ENCODE assay signal across 2 worm cellular contexts in genomic region chrX:2043224-2043623, ce11.
TF ChIP-seq lines count a peak whose summit lies in the region.

No protein-coding gene starts in this region.

TF ChIP-seq in whole organism, L1 larva, 84 proteins besides CTCF, POLR2A, EP300 and RAD21 (continued from another document):
- peak; percentile 6 for TF ChIP-seq tbx-2 (tag; optimal IDR thresholded peaks at IDR 0.05; lab: Kevin White, UChicago)
- TF ChIP-seq ceh-82 (tag; optimal IDR thresholded peaks at IDR 0.05; lab: Kevin White, UChicago): no peak
- TF ChIP-seq skn-1 (tag; optimal IDR thresholded peaks at IDR 0.05; lab: Kevin White, UChicago): no peak
- peak; percentile 13 for TF ChIP-seq nhr-71 (tag; optimal IDR thresholded peaks at IDR 0.05; lab: Kevin White, UChicago)
- no peak for TF ChIP-seq efl-3 (GFP tag; optimal IDR thresholded peaks at IDR 0.05; lab: Kevin White, UChicago)
- TF ChIP-seq aha-1 (tag; optimal IDR thresholded peaks at IDR 0.05; lab: Kevin White, UChicago): no peak
- no peak for TF ChIP-seq nhr-77 (tag; optimal IDR thresholded peaks at IDR 0.05; lab: Kevin White, UChicago)
- TF ChIP-seq dsc-1 (tag; optimal IDR thresholded peaks at IDR 0.05; lab: Kevin White, UChicago): no peak
- TF ChIP-seq pqm-1 (tag; optimal IDR thresholded peaks at IDR 0.05; lab: Kevin White, UChicago): no peak
- no peak for TF ChIP-seq unc-30 (tag; optimal IDR thresholded peaks at IDR 0.05; lab: Kevin White, UChicago)
- TF ChIP-seq elt-3 (tag; optimal IDR thresholded peaks at IDR 0.05; lab: Kevin White, UChicago): no peak
TF ChIP-seq in whole organism, L1 larva: peak in this region for 3.

TF ChIP-seq in whole organism, mixed stage, embryonic, 35 proteins besides CTCF, POLR2A, EP300 and RAD21 (continued from another document):
- TF ChIP-seq unc-120 (tag; optimal IDR thresholded peaks at IDR 0.05; lab: Kevin White, UChicago; ENCODE audit: poor library complexity, severe bottlenecking): no peak
- TF ChIP-seq pha-4 (tag; optimal IDR thresholded peaks at IDR 0.05; lab: Kevin White, UChicago): no peak
- TF ChIP-seq nhr-28 (tag; optimal IDR thresholded peaks at IDR 0.05; lab: Kevin White, UChicago): no peak
- TF ChIP-seq ceh-39 (tag; optimal IDR thresholded peaks at IDR 0.05; lab: Kevin White, UChicago): no peak
- peak; percentile 84 for TF ChIP-seq mls-2 (tag; optimal IDR thresholded peaks at IDR 0.05; lab: Kevin White, UChicago)
- TF ChIP-seq tbx-8 (GFP tag; optimal IDR thresholded peaks at IDR 0.05; lab: Kevin White, UChicago): no peak
- TF ChIP-seq ham-2 (GFP tag; optimal IDR thresholded peaks at IDR 0.05; lab: Kevin White, UChicago): no peak
- TF ChIP-seq drap-1 (GFP tag; optimal IDR thresholded peaks at IDR 0.05; lab: Kevin White, UChicago): peak; percentile 28
- TF ChIP-seq mep-1 (tag; optimal IDR thresholded peaks at IDR 0.05; lab: Kevin White, UChicago): peak; percentile 14
- no peak for TF ChIP-seq lin-13 (tag; optimal IDR thresholded peaks at IDR 0.05; lab: Kevin White, UChicago)
- TF ChIP-seq nhr-2 (tag; optimal IDR thresholded peaks at IDR 0.05; lab: Kevin White, UChicago): no peak
- TF ChIP-seq sem-2 (GFP tag; optimal IDR thresholded peaks at IDR 0.05; lab: Kevin White, UChicago): no peak
TF ChIP-seq in whole organism, mixed stage, embryonic: peak in this region for 9.
